Worm (Caenorhabditis elegans): ENCODE measurements around the gene cank-26.

cank-26 gene

DNA sequence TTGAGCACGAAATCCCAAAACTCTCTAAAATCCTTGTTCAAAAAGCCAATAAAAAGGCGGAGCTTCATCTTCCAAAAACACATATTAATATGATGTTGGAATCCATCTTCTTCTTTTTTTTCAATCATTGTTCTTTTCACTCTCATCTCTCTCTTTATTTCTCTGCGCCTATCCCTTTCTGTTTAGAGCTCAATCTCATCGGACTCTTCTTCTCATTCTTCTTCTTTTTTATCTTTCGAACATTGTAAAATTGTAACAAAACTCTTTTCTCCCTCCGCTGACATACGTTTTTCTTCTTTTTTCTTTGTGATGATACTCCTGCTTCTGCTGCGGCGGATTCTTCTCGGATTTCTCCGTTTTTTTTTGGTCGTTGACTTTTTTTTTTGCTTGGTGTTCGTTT lies 18.1 kb downstream of the cank-26 start (continued):
- TF ChIP-seq unc-98 (GFP tag; IDR thresholded peaks at IDR 0.05): no peak
- no peak for TF ChIP-seq isw-1 (GFP tag; IDR thresholded peaks at IDR 0.05)
- no peak for TF ChIP-seq unc-86 (tag; optimal IDR thresholded peaks at IDR 0.05)

DNA sequence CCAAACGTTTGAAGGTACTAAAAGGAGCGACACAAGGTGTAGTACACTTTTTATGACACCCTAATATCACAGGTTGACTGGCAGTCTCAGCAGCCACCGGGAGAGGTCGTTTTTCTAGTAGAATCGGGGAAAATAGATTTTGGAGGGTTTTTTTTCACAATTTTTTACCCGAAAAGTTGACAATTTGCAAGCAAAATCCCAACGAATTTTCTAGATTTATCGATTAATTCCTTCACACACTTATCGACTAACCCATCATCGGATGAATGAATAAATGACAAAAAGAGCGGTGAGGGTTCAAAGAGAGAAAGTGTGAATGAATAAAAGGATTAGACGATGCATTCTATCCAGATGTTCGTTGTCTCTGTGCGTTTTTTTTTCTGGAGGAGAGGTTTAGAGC lies 18.9 kb downstream of the cank-26 start:
- TF ChIP-seq dsc-1 (tag; optimal IDR thresholded peaks at IDR 0.05) (peak; percentile 49), fkh-8 (tag; optimal IDR thresholded peaks at IDR 0.05) (peak; percentile 15), aha-1 (tag; optimal IDR thresholded peaks at IDR 0.05) (no peak)

DNA sequence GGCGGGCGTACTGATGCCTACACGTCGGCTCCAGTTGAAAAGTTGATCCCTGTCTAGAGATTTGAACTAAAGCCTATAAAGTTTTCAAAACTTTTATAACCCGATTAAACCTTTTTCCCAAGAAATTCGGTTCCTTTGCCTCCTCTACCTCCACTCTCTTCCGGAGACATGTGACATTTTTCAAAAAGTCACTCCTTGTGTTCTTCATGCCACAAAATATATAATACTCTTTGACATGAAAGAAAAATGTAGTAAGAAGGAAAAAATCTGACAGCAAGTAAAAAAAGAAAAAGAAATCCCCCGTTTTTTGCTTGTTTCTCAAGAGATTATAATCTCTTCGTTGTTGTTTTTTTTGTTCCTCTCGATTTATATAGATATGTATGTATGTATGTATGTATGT lies 20.0 kb downstream of the cank-26 start:
- TF ChIP-seq blmp-1 (tag; optimal IDR thresholded peaks at IDR 0.05): peak; percentile 4
- no peak for TF ChIP-seq Y116A8C.19 (tag; optimal IDR thresholded peaks at IDR 0.05; ENCODE audit: borderline replicate concordance)
- TF ChIP-seq fkh-8 (tag; optimal IDR thresholded peaks at IDR 0.05): peak; percentile 9
- no peak for TF ChIP-seq efl-1 (optimal IDR thresholded peaks at IDR 0.05)
- peak in 1 of 2 experiments; percentile 68 for TF ChIP-seq efl-1 (GFP tag; optimal IDR thresholded peaks at IDR 0.05 in 1 of 2)
- no peak for TF ChIP-seq tbx-2 (tag; optimal IDR thresholded peaks at IDR 0.05)
- TF ChIP-seq alr-1 (tag; optimal IDR thresholded peaks at IDR 0.05; ENCODE audit: borderline replicate concordance): no peak
- TF ChIP-seq lin-14 (GFP tag; optimal IDR thresholded peaks at IDR 0.05): peak; percentile 44
- no peak for TF ChIP-seq ztf-4 (tag; optimal IDR thresholded peaks at IDR 0.05)
- TF ChIP-seq elt-2 (tag; optimal IDR thresholded peaks at IDR 0.05): peak; percentile 27

DNA sequence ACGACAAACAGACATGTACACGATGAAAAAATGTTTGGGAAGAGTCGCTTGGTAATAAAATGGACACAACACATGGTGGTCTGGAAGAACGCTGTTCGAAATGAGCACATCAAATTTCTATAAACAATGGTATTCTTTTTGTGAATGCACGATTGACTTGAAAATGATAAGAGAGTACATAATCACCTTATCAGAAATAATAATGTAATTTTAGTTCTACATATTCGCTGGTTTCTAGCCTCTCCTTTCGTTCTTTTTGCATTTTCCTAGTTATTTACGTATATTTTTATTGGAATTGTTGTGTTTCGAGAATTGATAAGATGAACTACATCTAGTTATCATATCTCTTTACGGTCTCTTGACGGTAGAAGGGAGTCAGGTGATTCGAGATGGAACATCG lies 20.8 kb downstream of the cank-26 start:
- TF ChIP-seq ceh-63 (GFP tag; optimal IDR thresholded peaks at IDR 0.05) (no peak), nhr-237 (tag; optimal IDR thresholded peaks at IDR 0.05) (no peak), mdl-1 (tag; optimal IDR thresholded peaks at IDR 0.05) (no peak), egl-13 (tag; optimal IDR thresholded peaks at IDR 0.05) (no peak), sox-4 (tag; optimal IDR thresholded peaks at IDR 0.05) (no peak), fkh-4 (tag; optimal IDR thresholded peaks at IDR 0.05; ENCODE audit: borderline replicate concordance) (no peak), nhr-11 (tag; optimal IDR thresholded peaks at IDR 0.05) (no peak), elt-2 (tag; optimal IDR thresholded peaks at IDR 0.05) (peak; percentile 84), fkh-10 (GFP tag; optimal IDR thresholded peaks at IDR 0.05) (no peak), nhr-90 (tag; optimal IDR thresholded peaks at IDR 0.05; ENCODE audit: poor library complexity) (no peak), aha-1 (tag; optimal IDR thresholded peaks at IDR 0.05) (no peak), pqm-1 (tag; optimal IDR thresholded peaks at IDR 0.05) (no peak), sup-37 (GFP tag; optimal IDR thresholded peaks at IDR 0.05) (no peak), nhr-84 (tag; optimal IDR thresholded peaks at IDR 0.05) (no peak), unc-62 (GFP tag; optimal IDR thresholded peaks at IDR 0.05) (no peak), lin-14 (GFP tag; optimal IDR thresholded peaks at IDR 0.05) (peak; percentile 19), fkh-8 (tag; optimal IDR thresholded peaks at IDR 0.05) (no peak), ama-1 (optimal IDR thresholded peaks at IDR 0.05) (no peak), mef-2 (tag; optimal IDR thresholded peaks at IDR 0.05) (no peak), efl-1 (optimal IDR thresholded peaks at IDR 0.05) (no peak), efl-1 (GFP tag; optimal IDR thresholded peaks at IDR 0.05 in 1 of 2) (peak in 1 of 2 experiments; percentile 66), unc-30 (tag; optimal IDR thresholded peaks at IDR 0.05) (no peak), snpc-4 (tag; optimal IDR thresholded peaks at IDR 0.05) (no peak), ets-5 (GFP tag; IDR thresholded peaks at IDR 0.05) (no peak), C34B4.2 (tag; optimal IDR thresholded peaks at IDR 0.05) (no peak), nhr-28 (tag; optimal IDR thresholded peaks at IDR 0.05) (no peak), ztf-4 (tag; optimal IDR thresholded peaks at IDR 0.05) (no peak), rnt-1 (tag; optimal IDR thresholded peaks at IDR 0.05) (no peak), C04F5.9 (tag; optimal IDR thresholded peaks at IDR 0.05) (no peak), elt-3 (tag; optimal IDR thresholded peaks at IDR 0.05) (peak in 1 of 6 experiments; percentile 7), zag-1 (tag; optimal IDR thresholded peaks at IDR 0.05) (no peak), tlp-1 (tag; optimal IDR thresholded peaks at IDR 0.05) (no peak), pax-3 (tag; optimal IDR thresholded peaks at IDR 0.05) (no peak), nhr-85 (tag) (no peak)
